Worm (Caenorhabditis elegans): ENCODE results near the gene F18A11.3.

DNA sequence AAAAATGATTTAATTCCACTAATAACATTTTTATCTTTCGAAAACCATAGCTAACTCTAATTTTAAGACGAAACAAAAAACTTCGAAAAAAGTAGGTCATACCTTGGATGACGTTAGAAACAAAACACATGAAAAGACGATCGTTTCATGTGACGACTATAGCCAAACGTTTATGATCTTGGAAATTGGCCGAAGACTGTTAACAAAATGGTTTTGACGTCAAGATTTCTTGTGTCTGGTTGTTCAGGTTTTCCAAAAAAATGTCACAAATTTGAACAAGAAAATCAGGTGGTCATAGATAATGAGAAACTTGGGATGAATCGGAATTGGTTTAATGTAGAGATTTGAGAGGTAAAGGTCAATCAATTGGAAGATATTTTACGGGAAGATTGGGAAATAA is 33.4 kb downstream of the F18A11.3 start:
- TF ChIP-seq lsy-2 (tag; optimal IDR thresholded peaks at IDR 0.05) = no peak
- TF ChIP-seq lin-39 (tag; optimal IDR thresholded peaks at IDR 0.05) = no peak
- TF ChIP-seq aly-2 (tag; optimal IDR thresholded peaks at IDR 0.05) = no peak
- TF ChIP-seq nhr-76 (tag; optimal IDR thresholded peaks at IDR 0.05) = no peak
- no peak for TF ChIP-seq ZK546.5 (tag; optimal IDR thresholded peaks at IDR 0.05)
- no peak for TF ChIP-seq ces-1 (GFP tag; optimal IDR thresholded peaks at IDR 0.05)
- no peak for TF ChIP-seq mep-1 (tag; optimal IDR thresholded peaks at IDR 0.05)
- no peak for TF ChIP-seq dpl-1 (GFP tag; optimal IDR thresholded peaks at IDR 0.05)
- TF ChIP-seq unc-62 (GFP tag; optimal IDR thresholded peaks at IDR 0.05 in 1 of 2) = no peak
- TF ChIP-seq unc-62 (tag; optimal IDR thresholded peaks at IDR 0.05) = no peak
- no peak for TF ChIP-seq ama-1 (optimal IDR thresholded peaks at IDR 0.05)
- no peak for TF ChIP-seq pha-4 (GFP tag; IDR thresholded peaks at IDR 0.05)
- no peak for TF ChIP-seq pha-4 (tag; optimal IDR thresholded peaks at IDR 0.05)

All from whole organism, L4 larva.